Fruit fly (Drosophila melanogaster): ENCODE measurements around the gene Rpn12R.

DNA sequence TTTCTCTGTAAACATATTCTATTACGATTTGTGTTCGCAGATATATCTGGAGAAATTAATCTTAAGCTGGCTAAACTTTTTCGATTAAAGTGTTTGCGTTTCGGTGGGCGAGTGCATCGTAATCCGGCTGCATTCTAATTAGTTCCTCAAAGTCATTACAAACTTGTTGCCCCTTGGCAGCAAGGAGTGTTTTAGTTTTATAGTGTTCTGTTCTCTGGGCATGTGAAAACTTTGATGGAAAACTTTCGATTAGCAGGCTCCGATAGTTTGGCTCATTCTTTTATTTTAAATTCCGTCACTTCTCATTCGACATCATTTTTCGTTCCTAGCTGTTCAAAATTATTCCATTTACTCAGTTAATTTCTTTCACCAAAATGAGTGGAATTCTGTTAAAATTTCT lies 19.2 kb downstream of the Rpn12R start, which contains the start of gene CG32148:
- TF ChIP-seq ken (GFP tag; IDR thresholded peaks at IDR 0.05) (no peak), stwl (tag; optimal IDR thresholded peaks at IDR 0.05) (no peak), CG7839 (tag; optimal IDR thresholded peaks at IDR 0.05) (no peak)
